Worm (Caenorhabditis elegans): Measurements from ENCODE around the gene mogs-1.

ce11 chrIV:11044377-11044776, 22.6 kb upstream of the mogs-1 start:
- TF ChIP-seq F49E8.2 (tag; optimal IDR thresholded peaks at IDR 0.05; ENCODE audit: insufficient read depth) (no peak), atf-7 (tag; optimal IDR thresholded peaks at IDR 0.05) (no peak), B0019.2 (GFP tag; conservative IDR thresholded peaks at IDR 0.05) (no peak), Y53F4B.3 (GFP tag; IDR thresholded peaks at IDR 0.05) (no peak), lir-1 (GFP tag; conservative IDR thresholded peaks at IDR 0.05) (no peak), sea-2 (GFP tag; IDR thresholded peaks at IDR 0.05) (no peak), attf-5 (GFP tag; optimal IDR thresholded peaks at IDR 0.05) (no peak), nhr-120 (GFP tag; IDR thresholded peaks at IDR 0.05) (no peak), unc-62 (GFP tag; optimal IDR thresholded peaks at IDR 0.05) (no peak), nfya-1 (tag; optimal IDR thresholded peaks at IDR 0.05; ENCODE audit: borderline replicate concordance, insufficient read depth) (no peak), pha-4 (tag; optimal IDR thresholded peaks at IDR 0.05) (no peak), snpc-1.3 (tag; optimal IDR thresholded peaks at IDR 0.05; ENCODE audit: insufficient read depth) (no peak)

Data from whole organism, young adult.